ENCODE assay signal across 6 worm cellular contexts in the genomic region with DNA sequence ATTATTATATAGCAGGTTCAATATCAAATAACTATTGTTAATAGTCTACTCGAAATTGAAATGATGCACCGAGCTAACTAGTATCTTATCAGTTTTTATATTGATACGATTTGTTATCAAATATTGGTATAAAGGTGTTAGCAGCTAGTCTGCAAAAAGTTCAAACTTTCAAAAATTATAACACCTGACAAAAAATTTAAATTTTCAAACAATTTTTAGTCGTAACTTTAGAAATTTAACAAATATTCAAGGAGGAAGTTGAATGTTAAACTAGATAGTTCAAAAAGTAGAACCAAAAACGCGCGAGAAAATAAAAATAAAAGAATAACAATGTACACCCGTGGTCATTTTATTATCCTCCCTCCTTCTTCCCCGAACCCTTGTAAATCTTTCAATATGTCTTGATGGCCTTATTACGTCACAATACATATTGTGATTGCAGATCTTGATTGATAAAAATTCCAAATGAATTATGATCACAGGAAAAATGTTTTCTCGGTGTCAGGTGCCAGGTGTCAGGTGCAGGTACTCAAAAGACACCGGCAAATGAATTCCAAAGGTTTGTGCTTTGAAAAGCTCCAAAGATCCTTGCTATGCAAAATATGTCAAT.
TF ChIP-seq lines count a peak whose summit lies in the region.

Gene ZK1307.1, minus strand, starts transcription at position 51 of the 610 bp plus-strand sequence.

TF ChIP-seq in whole organism, L1 larva, 84 proteins besides CTCF, POLR2A, EP300 and RAD21:
- TF ChIP-seq nhr-20 (tag; optimal IDR thresholded peaks at IDR 0.05; lab: Kevin White, UChicago) (no peak), elt-2 (tag; optimal IDR thresholded peaks at IDR 0.05; lab: Kevin White, UChicago) (peak; percentile 32), blmp-1 (tag; optimal IDR thresholded peaks at IDR 0.05; lab: Kevin White, UChicago) (peak; percentile 23)

TF ChIP-seq in whole organism, L2 larva, 48 proteins besides CTCF, POLR2A, EP300 and RAD21:
- TF ChIP-seq sma-9 (GFP tag; optimal IDR thresholded peaks at IDR 0.05; lab: Kevin White, UChicago) (peak; percentile 17), sma-9 (tag; optimal IDR thresholded peaks at IDR 0.05; lab: Kevin White, UChicago) (no peak), nhr-129 (tag; optimal IDR thresholded peaks at IDR 0.05; lab: Kevin White, UChicago) (peak; percentile 18), nhr-23 (tag; optimal IDR thresholded peaks at IDR 0.05; lab: Kevin White, UChicago) (no peak)

TF ChIP-seq in whole organism, L3 larva, 47 proteins besides CTCF, POLR2A, EP300 and RAD21:
- TF ChIP-seq mdl-1 (tag; optimal IDR thresholded peaks at IDR 0.05; lab: Kevin White, UChicago) (no peak), lin-15B (tag; optimal IDR thresholded peaks at IDR 0.05; lab: Kevin White, UChicago) (no peak), fos-1 (tag; optimal IDR thresholded peaks at IDR 0.05; lab: Kevin White, UChicago) (no peak), ceh-16 (tag; optimal IDR thresholded peaks at IDR 0.05; lab: Kevin White, UChicago) (no peak), elt-2 (tag; optimal IDR thresholded peaks at IDR 0.05; lab: Kevin White, UChicago) (peak; percentile 17), lin-39 (tag; optimal IDR thresholded peaks at IDR 0.05; lab: Kevin White, UChicago) (no peak), daf-12 (tag; optimal IDR thresholded peaks at IDR 0.05; lab: Kevin White, UChicago) (no peak), pqm-1 (tag; optimal IDR thresholded peaks at IDR 0.05; lab: Kevin White, UChicago) (peak; percentile 13), nhr-237 (tag; optimal IDR thresholded peaks at IDR 0.05; lab: Kevin White, UChicago) (no peak), nhr-12 (tag; optimal IDR thresholded peaks at IDR 0.05; lab: Kevin White, UChicago) (no peak), egl-5 (tag; optimal IDR thresholded peaks at IDR 0.05; lab: Kevin White, UChicago) (no peak), ceh-82 (tag; optimal IDR thresholded peaks at IDR 0.05; lab: Kevin White, UChicago) (no peak), nhr-28 (tag; optimal IDR thresholded peaks at IDR 0.05; lab: Kevin White, UChicago) (no peak), hmg-11 (tag; optimal IDR thresholded peaks at IDR 0.05; lab: Kevin White, UChicago) (no peak)
TF ChIP-seq in whole organism, L3 larva: peak in this region for 2.

TF ChIP-seq in whole organism, L4 larva, 104 proteins besides CTCF, POLR2A, EP300 and RAD21:
- TF ChIP-seq hlh-30 (tag; optimal IDR thresholded peaks at IDR 0.05; lab: Kevin White, UChicago; ENCODE audit: insufficient read depth) (peak; percentile 56), nhr-28 (tag; optimal IDR thresholded peaks at IDR 0.05; lab: Kevin White, UChicago) (peak; percentile 27), php-3 (GFP tag; IDR thresholded peaks at IDR 0.05; lab: Robert Waterston, UW) (peak; percentile 69), pqm-1 (tag; optimal IDR thresholded peaks at IDR 0.05; lab: Kevin White, UChicago) (peak; percentile 47), ctbp-1 (GFP tag; IDR thresholded peaks at IDR 0.05; lab: Robert Waterston, UW) (no peak), hmg-1.1 (GFP tag; IDR thresholded peaks at IDR 0.05; lab: Robert Waterston, UW) (no peak)

TF ChIP-seq in whole organism, late embryonic, 69 proteins besides CTCF, POLR2A, EP300 and RAD21:
- TF ChIP-seq hlh-13 (GFP tag; optimal IDR thresholded peaks at IDR 0.05; lab: Kevin White, UChicago) (no peak), Y22D7AL.16 (tag; optimal IDR thresholded peaks at IDR 0.05; lab: Kevin White, UChicago) (no peak), ceh-45 (GFP tag; IDR thresholded peaks at IDR 0.05; lab: Robert Waterston, UW) (no peak), elt-2 (tag; optimal IDR thresholded peaks at IDR 0.05; lab: Kevin White, UChicago) (peak; percentile 29), syd-9 (tag; optimal IDR thresholded peaks at IDR 0.05; lab: Kevin White, UChicago) (no peak), gmeb-2 (tag; optimal IDR thresholded peaks at IDR 0.05; lab: Kevin White, UChicago) (no peak)

TF ChIP-seq in whole organism, mixed stage, embryonic, 35 proteins besides CTCF, POLR2A, EP300 and RAD21:
- peak; percentile 12 for TF ChIP-seq elt-1 (tag; optimal IDR thresholded peaks at IDR 0.05; lab: Kevin White, UChicago; ENCODE audit: borderline replicate concordance, insufficient read depth)
- TF ChIP-seq zip-8 (tag; optimal IDR thresholded peaks at IDR 0.05; lab: Kevin White, UChicago): peak; percentile 69
- peak; percentile 39 for TF ChIP-seq unc-62 (GFP tag; optimal IDR thresholded peaks at IDR 0.05; lab: Kevin White, UChicago)
- no peak for TF ChIP-seq mls-2 (tag; optimal IDR thresholded peaks at IDR 0.05; lab: Kevin White, UChicago)

Comparison
In these comparisons a context has a peak if more than half of its experiments do, and no peak if none do; other contexts are left out.
1. Of the 29 proteins assayed by ChIP-seq in both whole organism, L4 larva and whole organism, L1 larva: peak only in whole organism, L4 larva: nhr-28 and pqm-1; only in whole organism, L1 larva: none; in both: none; in neither: 27.